Fruit fly (Drosophila melanogaster): ENCODE measurements around the gene sas.

DNA sequence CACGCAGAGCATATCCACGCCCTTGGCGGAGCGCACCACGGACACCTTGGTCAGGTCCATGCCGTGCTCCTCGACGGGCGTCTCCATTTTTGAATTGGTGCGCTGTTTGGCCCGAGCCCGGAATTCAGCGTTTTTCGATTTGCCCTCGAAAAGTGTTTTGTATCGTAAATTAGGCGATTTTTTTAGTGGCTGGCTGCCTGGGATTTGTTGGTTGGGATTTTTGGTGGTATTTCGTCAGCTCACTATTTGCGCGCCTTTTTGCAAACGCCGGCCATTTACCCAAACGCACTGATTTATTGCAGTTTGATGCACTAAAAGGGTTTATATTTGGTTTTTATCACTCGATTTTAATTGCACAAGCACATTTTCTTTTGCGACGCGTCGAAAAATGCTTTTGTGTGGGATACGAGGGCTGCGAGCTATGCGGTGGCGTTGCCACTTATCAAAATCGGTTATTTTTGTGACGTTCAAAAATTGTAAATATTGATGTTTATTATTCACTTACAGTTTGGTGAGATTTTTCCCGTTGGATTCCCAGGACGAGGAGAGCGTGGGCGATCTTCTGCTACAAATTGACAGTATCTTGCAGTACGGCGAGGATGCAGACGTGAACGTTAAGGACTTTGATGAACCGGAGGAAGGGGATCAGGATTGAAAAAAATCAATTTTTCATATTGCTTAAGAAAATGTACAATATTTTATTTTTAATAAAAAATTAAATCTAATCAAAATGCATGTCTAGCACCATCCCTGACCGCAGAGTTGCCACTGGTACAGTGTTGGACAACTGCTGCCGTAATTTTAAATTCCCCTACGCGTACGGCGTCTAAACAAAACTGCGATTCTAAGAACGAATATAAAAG lies 11.8 kb upstream of the sas start, which contains the start of the genes gfzf and Sas-4:
- TF ChIP-seq CG5204 (GFP tag; optimal IDR thresholded peaks at IDR 0.05) (peak; percentile 77), CG33017 (tag; optimal IDR thresholded peaks at IDR 0.05) (peak; percentile 22), Hr96 (GFP tag; optimal IDR thresholded peaks at IDR 0.05) (peak; percentile 71), toe (GFP tag; optimal IDR thresholded peaks at IDR 0.05) (peak; percentile 85), CG12768 (GFP tag; optimal IDR thresholded peaks at IDR 0.05) (peak; percentile 71), cic (GFP tag; optimal IDR thresholded peaks at IDR 0.05) (no peak), ovo (GFP tag; optimal IDR thresholded peaks at IDR 0.05) (peak; percentile 62), Mnt (GFP tag; optimal IDR thresholded peaks at IDR 0.05) (peak; percentile 38), CG7045 (GFP tag; optimal IDR thresholded peaks at IDR 0.05) (peak; percentile 64), kay (GFP tag; ENCODE audit: borderline replicate concordance) (no peak), CG7101 (tag; optimal IDR thresholded peaks at IDR 0.05) (peak; percentile 46), CG1620 (GFP tag; optimal IDR thresholded peaks at IDR 0.05) (peak; percentile 51)

Data from whole organism, adult.